Worm (Caenorhabditis elegans) whole organism, L3 larva: Measurements from ENCODE around the gene D1054.10.
A peak's percentile ranks its signal among the peaks of the same experiment; 100 is the strongest.

ENCODE experiments used
- ZK546.5 ChIP-seq: sonication (generic microtip); optimal IDR thresholded peaks from 2 replicates; lab custom pipeline; 2017; ENCODE audit warnings: missing biosample characterization, missing genetic modification characterization
- aly-2 ChIP-seq: fragments of 150-350 bp; optimal IDR thresholded peaks from 2 replicates; lab custom pipeline; 2014; ENCODE audit warnings: missing biosample characterization, missing genetic modification characterization
- ama-1 ChIP-seq: fragments of 150-350 bp; optimal IDR thresholded peaks from 2 replicates; lab custom pipeline; 2018
- ceh-16 ChIP-seq: sonication (generic microtip); optimal IDR thresholded peaks from 2 replicates; lab custom pipeline; 2017; ENCODE audit warnings: missing biosample characterization, missing genetic modification characterization
- ceh-82 ChIP-seq: fragments of 150-350 bp; optimal IDR thresholded peaks from 2 replicates; lab custom pipeline; 2014; ENCODE audit warnings: missing biosample characterization, missing genetic modification characterization
- daf-12 ChIP-seq: fragments of 150-350 bp; optimal IDR thresholded peaks from 2 replicates; lab custom pipeline; 2014; ENCODE audit warnings: missing biosample characterization, missing genetic modification reagents, missing genetic modification characterization
- egl-27 ChIP-seq: sonication (generic microtip); optimal IDR thresholded peaks from 4 replicates; lab custom pipeline; 2017; ENCODE audit warnings: missing biosample characterization, missing genetic modification reagents, missing genetic modification characterization
- elt-1 ChIP-seq: fragments of 150-350 bp; optimal IDR thresholded peaks from 2 replicates; lab custom pipeline; 2014; ENCODE audit warnings: missing biosample characterization, missing genetic modification characterization
- elt-2 ChIP-seq: sonication (generic microtip); optimal IDR thresholded peaks from 2 replicates; lab custom pipeline; 2016; ENCODE audit warnings: missing genetic modification reagents, mild to moderate bottlenecking, missing genetic modification characterization, missing compliant biosample characterization
- elt-3 ChIP-seq, 3 experiments: fragments of 150-350 bp in 1 of 3; sonication (generic microtip) in 2 of 3; optimal IDR thresholded peaks; 2 replicates in 2 of 3; 4 replicates in 1 of 3; lab custom pipeline; 2014 to 2017; ENCODE audit warnings: missing biosample characterization in 3 of 3, missing genetic modification characterization in 3 of 3
- fkh-10 ChIP-seq: sonication (generic microtip); optimal IDR thresholded peaks from 2 replicates; lab custom pipeline; 2017; ENCODE audit warnings: missing biosample characterization, missing genetic modification reagents, missing genetic modification characterization
- fkh-2 ChIP-seq: fragments of 150-350 bp; optimal IDR thresholded peaks from 2 replicates; lab custom pipeline; 2014; ENCODE audit warnings: missing biosample characterization, missing genetic modification reagents, missing genetic modification characterization
- hmg-11 ChIP-seq: sonication (generic microtip); optimal IDR thresholded peaks from 2 replicates; lab custom pipeline; 2016; ENCODE audit warnings: missing genetic modification characterization, missing compliant biosample characterization
- jun-1 ChIP-seq: fragments of 150-350 bp; optimal IDR thresholded peaks from 2 replicates; lab custom pipeline; 2014; ENCODE audit warnings: missing biosample characterization, missing genetic modification reagents, missing genetic modification characterization
- lin-15B ChIP-seq: fragments of 150-350 bp; optimal IDR thresholded peaks from 2 replicates; lab custom pipeline; 2014; ENCODE audit warnings: missing biosample characterization, missing genetic modification characterization
- lin-39 ChIP-seq: fragments of 150-350 bp; optimal IDR thresholded peaks from 2 replicates; lab custom pipeline; 2018; ENCODE audit warnings: missing biosample characterization, missing genetic modification reagents, missing genetic modification characterization
- lsy-12 ChIP-seq: sonication (generic microtip); optimal IDR thresholded peaks from 2 replicates; lab custom pipeline; 2016; ENCODE audit warnings: mild to moderate bottlenecking, missing genetic modification characterization, missing compliant biosample characterization
- mdl-1 ChIP-seq: fragments of 150-350 bp; optimal IDR thresholded peaks from 2 replicates; lab custom pipeline; 2014; ENCODE audit warnings: missing biosample characterization, missing genetic modification characterization
- mml-1 ChIP-seq: fragments of 150-350 bp; sonication (generic microtip); optimal IDR thresholded peaks from 3 replicates; lab custom pipeline; 2014; ENCODE audit warnings: missing biosample characterization, missing genetic modification characterization
- nfya-1 ChIP-seq: sonication (generic microtip); optimal IDR thresholded peaks from 2 replicates; lab custom pipeline; 2017; ENCODE audit warnings: missing genetic modification characterization, mild to moderate bottlenecking, missing compliant biosample characterization, antibody characterized with exemption, moderate library complexity; ENCODE audit not compliant: insufficient read depth
- nhr-11 ChIP-seq: fragments of 150-350 bp; optimal IDR thresholded peaks from 2 replicates; lab custom pipeline; 2014; ENCODE audit warnings: missing biosample characterization, missing genetic modification characterization
- nhr-12 ChIP-seq: fragments of 150-350 bp; optimal IDR thresholded peaks from 2 replicates; lab custom pipeline; 2014; ENCODE audit warnings: missing biosample characterization, missing genetic modification characterization
- nhr-25 ChIP-seq: sonication (generic microtip); optimal IDR thresholded peaks from 2 replicates; lab custom pipeline; 2017; ENCODE audit warnings: missing biosample characterization, missing genetic modification characterization
- nhr-28 ChIP-seq: fragments of 150-350 bp; optimal IDR thresholded peaks from 2 replicates; lab custom pipeline; 2014; ENCODE audit warnings: missing biosample characterization, missing genetic modification characterization
- nhr-43 ChIP-seq: sonication (generic microtip); optimal IDR thresholded peaks from 2 replicates; lab custom pipeline; 2016; ENCODE audit warnings: mild to moderate bottlenecking, missing genetic modification characterization, missing compliant biosample characterization; ENCODE audit not compliant: poor library complexity, severe bottlenecking
- nhr-67 ChIP-seq: fragments of 150-350 bp; optimal IDR thresholded peaks from 2 replicates; lab custom pipeline; 2014; ENCODE audit warnings: missing biosample characterization, missing genetic modification characterization
- nhr-76 ChIP-seq: fragments of 150-350 bp; sonication (generic microtip); optimal IDR thresholded peaks from 5 replicates; lab custom pipeline; 2014; ENCODE audit warnings: missing biosample characterization, missing genetic modification characterization
- nhr-77 ChIP-seq: fragments of 150-350 bp; optimal IDR thresholded peaks from 2 replicates; lab custom pipeline; 2014; ENCODE audit warnings: missing biosample characterization, missing genetic modification characterization
- pha-4 ChIP-seq: fragments of 150-350 bp; optimal IDR thresholded peaks from 2 replicates; lab custom pipeline; 2014; ENCODE audit warnings: missing biosample characterization, missing genetic modification reagents, missing genetic modification characterization
- pqm-1 ChIP-seq: fragments of 150-350 bp; optimal IDR thresholded peaks from 2 replicates; lab custom pipeline; 2017; ENCODE audit warnings: missing biosample characterization, missing genetic modification characterization, inconsistent platforms
- sea-2 ChIP-seq: fragments of 150-350 bp; sonication (generic microtip); optimal IDR thresholded peaks from 4 replicates; lab custom pipeline; 2014; ENCODE audit warnings: missing biosample characterization, missing genetic modification reagents, missing genetic modification characterization
- skn-1 ChIP-seq: fragments of 150-350 bp; optimal IDR thresholded peaks from 2 replicates; lab custom pipeline; 2014; ENCODE audit warnings: missing biosample characterization, missing genetic modification characterization
- snpc-4 ChIP-seq: fragments of 150-350 bp; optimal IDR thresholded peaks from 2 replicates; lab custom pipeline; 2014; ENCODE audit warnings: missing biosample characterization, missing genetic modification characterization
- tbx-2 ChIP-seq: sonication (generic microtip); optimal IDR thresholded peaks from 2 replicates; lab custom pipeline; 2016; ENCODE audit warnings: mild to moderate bottlenecking, missing genetic modification characterization, missing compliant biosample characterization
- unc-62 ChIP-seq: fragments of 150-350 bp; sonication (generic microtip); optimal IDR thresholded peaks from 4 replicates; lab custom pipeline; 2014; ENCODE audit warnings: missing biosample characterization, missing genetic modification reagents, missing genetic modification characterization
- ztf-11 ChIP-seq: fragments of 150-350 bp; optimal IDR thresholded peaks from 2 replicates; lab custom pipeline; 2014; ENCODE audit warnings: missing biosample characterization, missing genetic modification characterization

Gene D1054.10

DNA sequence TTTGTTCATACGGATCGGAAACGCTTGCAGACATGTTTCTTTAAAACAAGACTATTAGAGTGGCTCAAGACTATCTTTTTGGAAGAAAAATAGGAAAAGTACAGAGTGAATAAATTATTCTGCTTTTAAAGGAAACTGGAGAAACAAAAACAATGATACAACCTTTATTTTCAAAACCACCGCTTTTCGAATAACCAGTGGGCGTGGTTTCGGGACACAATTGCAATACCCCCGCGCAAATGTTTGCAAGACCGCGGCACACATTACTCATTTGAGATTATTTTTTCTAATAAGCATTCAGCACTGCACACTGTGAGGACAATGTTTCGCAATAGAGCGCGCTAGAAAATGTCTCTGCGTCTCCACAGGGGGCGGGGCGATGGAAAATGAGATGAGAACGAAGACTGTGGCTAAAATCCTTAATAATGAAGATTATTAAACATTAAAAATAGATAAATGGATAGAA, 15.2 kb upstream of the D1054.10 start, which contains the start of gene plrg-1 (continued):
- peak; percentile 29 for TF ChIP-seq fkh-10 (GFP tag; lab: Kevin White, UChicago)
- TF ChIP-seq ama-1 (lab: Kevin White, UChicago) = no peak
- TF ChIP-seq lin-39 (tag; lab: Kevin White, UChicago) = peak; percentile 89
- peak; percentile 90 for TF ChIP-seq snpc-4 (tag; lab: Kevin White, UChicago)
- no peak for TF ChIP-seq daf-12 (tag; lab: Kevin White, UChicago)
- TF ChIP-seq nhr-77 (tag; lab: Kevin White, UChicago) = peak; percentile 17
- TF ChIP-seq nhr-28 = no peak
- TF ChIP-seq pqm-1 (tag; lab: Kevin White, UChicago) = peak; percentile 47
- peak in 1 of 3 experiments; percentile 21 for TF ChIP-seq elt-3 (tag; optimal IDR thresholded peaks at IDR 0.05; lab: Kevin White, UChicago)
- no peak for TF ChIP-seq aly-2
- peak; percentile 66 for TF ChIP-seq unc-62

DNA sequence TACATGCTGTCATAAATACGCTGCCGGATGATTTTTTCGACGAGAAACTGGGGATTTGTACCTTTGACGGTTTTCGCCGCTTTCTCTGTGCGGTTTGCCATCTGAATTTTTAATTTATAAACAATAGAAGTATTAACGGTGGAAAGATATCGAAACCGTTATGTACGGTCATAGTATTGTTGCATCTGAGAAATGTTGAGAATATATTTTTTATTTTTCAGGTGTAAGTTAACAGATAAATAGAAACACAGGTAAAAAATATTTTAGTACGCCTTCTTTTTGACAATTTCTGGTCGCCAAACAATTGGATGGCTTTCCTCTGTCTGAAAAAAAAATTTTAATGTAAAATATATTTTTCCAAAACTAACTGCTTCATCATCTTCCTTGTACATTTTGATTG, 13.3 kb upstream of the D1054.10 start, which contains the start of gene prp-38:
TSS of gene prp-38 (minus strand) at position 101 of the 400 bp plus-strand sequence.
- no peak for TF ChIP-seq lsy-12 (tag; lab: Kevin White, UChicago)
- no peak for TF ChIP-seq mdl-1 (tag; lab: Kevin White, UChicago)
- no peak for TF ChIP-seq nhr-43
- TF ChIP-seq ceh-82 (tag; lab: Kevin White, UChicago) = no peak
- TF ChIP-seq snpc-4 (tag; lab: Kevin White, UChicago) = no peak
- TF ChIP-seq ama-1 (lab: Kevin White, UChicago) = no peak
- TF ChIP-seq nhr-67 (tag; lab: Kevin White, UChicago) = no peak
- no peak for TF ChIP-seq elt-3 (tag; optimal IDR thresholded peaks at IDR 0.05; lab: Kevin White, UChicago)
- TF ChIP-seq mml-1 (tag; lab: Kevin White, UChicago) = no peak
- TF ChIP-seq ceh-16 (tag; lab: Kevin White, UChicago) = no peak

DNA sequence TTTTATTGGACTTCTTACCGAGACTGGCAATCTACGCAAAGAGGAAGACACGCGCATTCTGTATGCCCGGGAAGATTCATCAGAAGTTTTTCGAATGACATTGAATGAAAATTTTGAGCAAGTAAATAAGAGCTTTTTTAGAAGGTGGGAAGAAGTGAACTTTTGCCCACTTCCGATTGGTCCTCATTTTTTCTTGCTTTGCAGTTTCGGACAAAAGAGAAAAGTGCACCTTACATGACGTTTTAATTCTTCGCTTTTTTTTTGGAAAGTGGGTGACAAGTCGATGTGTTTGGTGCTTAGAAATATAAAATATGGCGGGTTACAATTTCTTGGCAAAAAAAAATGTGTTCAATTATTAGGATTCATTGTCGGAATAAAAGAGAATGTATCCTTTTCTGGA, 11.7 kb upstream of the D1054.10 start, which contains the start of gene secs-1:
TSS of gene secs-1 (minus strand) at position 101 of the 400 bp plus-strand sequence.
- no peak for TF ChIP-seq ztf-11 (tag; lab: Kevin White, UChicago)
- no peak for TF ChIP-seq lin-39 (tag; lab: Kevin White, UChicago)
- TF ChIP-seq nhr-43 = no peak
- TF ChIP-seq nfya-1 (tag; lab: Kevin White, UChicago) = no peak
- no peak for TF ChIP-seq egl-27
- TF ChIP-seq aly-2 = no peak
- TF ChIP-seq ZK546.5 (tag; lab: Kevin White, UChicago) = no peak
- TF ChIP-seq hmg-11 (tag; lab: Kevin White, UChicago) = no peak
- TF ChIP-seq nhr-11 = no peak
- no peak for TF ChIP-seq elt-3 (tag; optimal IDR thresholded peaks at IDR 0.05; lab: Kevin White, UChicago)
- TF ChIP-seq fkh-2 (tag; lab: Kevin White, UChicago) = no peak
- no peak for TF ChIP-seq unc-62
- no peak for TF ChIP-seq fkh-10 (GFP tag; lab: Kevin White, UChicago)
- no peak for TF ChIP-seq nhr-77 (tag; lab: Kevin White, UChicago)
- TF ChIP-seq nhr-12 = no peak
- TF ChIP-seq lin-15B (tag; lab: Kevin White, UChicago) = no peak
- TF ChIP-seq skn-1 (tag; lab: Kevin White, UChicago) = no peak
- TF ChIP-seq tbx-2 (tag; lab: Kevin White, UChicago) = no peak
- no peak for TF ChIP-seq nhr-76 (tag; lab: Kevin White, UChicago)
- no peak for TF ChIP-seq elt-1 (tag; lab: Kevin White, UChicago)

DNA sequence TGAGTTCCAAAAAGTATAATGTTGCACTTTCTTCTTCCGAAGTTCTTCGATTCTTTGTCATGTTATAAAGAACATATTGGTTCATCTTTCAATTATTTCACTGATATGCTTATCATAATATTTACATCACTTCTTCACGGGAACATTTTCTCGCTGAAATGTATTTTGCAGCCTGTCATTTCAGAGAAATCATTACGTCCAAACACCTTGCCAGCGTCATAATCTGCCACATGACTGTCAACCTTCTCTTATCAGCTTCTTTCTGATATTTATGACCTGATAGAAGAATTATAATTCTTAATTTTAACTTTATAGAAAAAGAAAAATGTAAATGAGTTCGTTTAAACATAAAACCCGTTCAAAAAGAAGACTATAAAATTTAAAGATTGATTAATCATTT, 9.4 kb upstream of the D1054.10 start:
- TF ChIP-seq nhr-67 (tag; lab: Kevin White, UChicago) (no peak), jun-1 (tag; lab: Kevin White, UChicago) (peak; percentile 52), fkh-2 (tag; lab: Kevin White, UChicago) (no peak), pha-4 (tag; lab: Kevin White, UChicago) (peak; percentile 62), ceh-82 (tag; lab: Kevin White, UChicago) (no peak), elt-2 (peak; percentile 98), pqm-1 (tag; lab: Kevin White, UChicago) (peak; percentile 99), hmg-11 (tag; lab: Kevin White, UChicago) (no peak)
- TF ChIP-seq, all 47 proteins: peak for 4

DNA sequence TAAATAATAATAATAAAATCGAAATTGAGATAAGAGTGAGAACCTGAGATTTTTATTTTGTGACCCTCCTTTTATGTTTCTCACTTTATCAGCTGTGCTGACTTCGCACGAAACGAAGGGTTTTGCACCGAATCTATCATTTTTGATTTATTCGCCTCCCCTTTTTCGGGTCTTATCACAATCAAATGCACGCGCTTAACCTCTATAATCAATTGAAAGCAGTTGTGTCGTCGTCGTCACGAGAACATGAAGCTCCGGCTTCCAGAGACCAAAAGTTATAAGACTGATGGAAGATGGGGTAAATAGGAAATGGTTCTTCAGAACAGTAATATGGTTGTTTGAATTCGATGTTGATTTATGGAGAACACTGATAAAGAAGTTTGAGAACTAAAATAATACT, 8.5 kb upstream of the D1054.10 start, which contains the start of gene D1054.18:
TSS of gene D1054.18 (minus strand) at position 45 of the 400 bp plus-strand sequence.
- TF ChIP-seq nhr-67 (tag; lab: Kevin White, UChicago) = no peak
- TF ChIP-seq pha-4 (tag; lab: Kevin White, UChicago) = peak; percentile 57
- TF ChIP-seq pqm-1 (tag; lab: Kevin White, UChicago) = peak; percentile 90
- TF ChIP-seq nfya-1 (tag; lab: Kevin White, UChicago) = no peak
- no peak for TF ChIP-seq fkh-10 (GFP tag; lab: Kevin White, UChicago)
- TF ChIP-seq nhr-25 (tag; lab: Kevin White, UChicago) = no peak
- TF ChIP-seq lin-15B (tag; lab: Kevin White, UChicago) = no peak
- TF ChIP-seq elt-2 = peak; percentile 97
- no peak for TF ChIP-seq sea-2 (GFP tag; lab: Kevin White, UChicago)
- no peak for TF ChIP-seq ceh-16 (tag; lab: Kevin White, UChicago)
- no peak for TF ChIP-seq nhr-12
- peak; percentile 32 for TF ChIP-seq jun-1 (tag; lab: Kevin White, UChicago)
- TF ChIP-seq ceh-82 (tag; lab: Kevin White, UChicago) = no peak
- TF ChIP-seq lin-39 (tag; lab: Kevin White, UChicago) = no peak
